Fruit fly (Drosophila melanogaster) whole organism, embryonic: Measurements from ENCODE around the gene wrm2.

ENCODE experiments used
- Blimp-1 ChIP-seq: fragments of 200-800 bp; sonication (Bioruptor generic); optimal IDR thresholded peaks from 3 replicates; lab custom pipeline; 2018; ENCODE audit warnings: missing biosample characterization, missing genetic modification characterization, mild to moderate bottlenecking, moderate library complexity, missing genetic modification reagents
- CG10274 ChIP-seq: fragments of 200-800 bp; sonication (Bioruptor generic); optimal IDR thresholded peaks from 3 replicates; lab custom pipeline; 2017; ENCODE audit warnings: missing biosample characterization, mild to moderate bottlenecking, missing genetic modification characterization
- CG10543 ChIP-seq: fragments of 200-800 bp; sonication (Bioruptor generic); optimal IDR thresholded peaks from 3 replicates; lab custom pipeline; 2017; ENCODE audit warnings: missing biosample characterization, mild to moderate bottlenecking, missing genetic modification characterization, moderate library complexity
- CG11247 ChIP-seq: fragments of 200-800 bp; sonication (Bioruptor generic); IDR thresholded peaks from 2 replicates; pipeline ENCODE4 v1.3.6; 2022; ENCODE audit warnings: missing biosample characterization, missing genetic modification characterization
- CG1233 ChIP-seq: fragments of 200-800 bp; sonication (Bioruptor generic); optimal IDR thresholded peaks from 4 replicates; lab custom pipeline; 2018; ENCODE audit warnings: missing biosample characterization, mild to moderate bottlenecking, missing genetic modification characterization
- CG12659 ChIP-seq: fragments of 200-800 bp; sonication (Bioruptor generic); optimal IDR thresholded peaks from 3 replicates; lab custom pipeline; 2017; ENCODE audit warnings: mild to moderate bottlenecking, missing biosample characterization, missing genetic modification reagents, missing genetic modification characterization
- CG12744 ChIP-seq: fragments of 200-800 bp; sonication (Bioruptor generic); optimal IDR thresholded peaks from 2 replicates; lab custom pipeline; 2016; ENCODE audit warnings: missing biosample characterization, missing genetic modification characterization
- CG14014 ChIP-seq: fragments of 200-800 bp; sonication (Bioruptor generic); IDR thresholded peaks from 2 replicates; pipeline ENCODE4 v1.3.6; 2022; ENCODE audit warnings: missing biosample characterization, missing genetic modification characterization
- CG15269 ChIP-seq: fragments of 200-800 bp; sonication (Bioruptor generic); optimal IDR thresholded peaks from 2 replicates; lab custom pipeline; 2018; ENCODE audit warnings: missing biosample characterization, mild to moderate bottlenecking, missing genetic modification characterization, moderate library complexity
- CG16813 ChIP-seq: fragments of 200-800 bp; sonication (Bioruptor generic); IDR thresholded peaks from 3 replicates; pipeline ENCODE4 v1.3.6; 2022; ENCODE audit warnings: missing biosample characterization, missing genetic modification characterization; ENCODE audit not compliant: partially characterized antibody
- CG17385 ChIP-seq: fragments of 200-800 bp; sonication (Bioruptor generic); optimal IDR thresholded peaks from 3 replicates; lab custom pipeline; 2018; ENCODE audit warnings: missing biosample characterization, mild to moderate bottlenecking, missing genetic modification characterization
- CG17802 ChIP-seq: fragments of 200-800 bp; sonication (Bioruptor generic); optimal IDR thresholded peaks from 2 replicates; lab custom pipeline; 2018; ENCODE audit warnings: missing biosample characterization, mild to moderate bottlenecking, missing genetic modification characterization, moderate library complexity
- CG18476 ChIP-seq: fragments of 200-800 bp; sonication (Bioruptor generic); optimal IDR thresholded peaks from 2 replicates; lab custom pipeline; 2016; ENCODE audit warnings: missing biosample characterization, mild to moderate bottlenecking, missing genetic modification characterization
- CG31441 ChIP-seq: fragments of 200-800 bp; sonication (Bioruptor generic); IDR thresholded peaks from 2 replicates; pipeline ENCODE4 v1.3.6; 2022; ENCODE audit warnings: missing biosample characterization, missing genetic modification characterization
- CG34376 ChIP-seq: fragments of 200-800 bp; sonication (Bioruptor generic); optimal IDR thresholded peaks from 2 replicates; lab custom pipeline; 2018; ENCODE audit warnings: missing biosample characterization, mild to moderate bottlenecking, missing genetic modification characterization
- CG3838 ChIP-seq: fragments of 200-800 bp; sonication (Bioruptor generic); optimal IDR thresholded peaks from 3 replicates; lab custom pipeline; 2016; ENCODE audit warnings: missing biosample characterization, missing genetic modification characterization
- CG6683 ChIP-seq: fragments of 200-800 bp; sonication (Bioruptor generic); optimal IDR thresholded peaks from 2 replicates; lab custom pipeline; 2017; ENCODE audit warnings: missing biosample characterization, mild to moderate bottlenecking, missing genetic modification characterization, missing genetic modification reagents
- CG6689 ChIP-seq: fragments of 200-800 bp; sonication (Bioruptor generic); IDR thresholded peaks from 2 replicates; pipeline ENCODE4 v1.3.6; 2022; ENCODE audit warnings: missing biosample characterization, missing genetic modification characterization
- CG7745 ChIP-seq: fragments of 200-800 bp; sonication (Bioruptor generic); optimal IDR thresholded peaks from 2 replicates; lab custom pipeline; 2018; ENCODE audit warnings: missing biosample characterization, mild to moderate bottlenecking, missing genetic modification characterization, moderate library complexity
- CHES-1-like ChIP-seq: fragments of 200-800 bp; sonication (Bioruptor generic); optimal IDR thresholded peaks from 2 replicates; lab custom pipeline; 2016; ENCODE audit warnings: missing biosample characterization, missing genetic modification characterization
- Chrac-16 ChIP-seq: fragments of 200-800 bp; sonication (Bioruptor generic); optimal IDR thresholded peaks from 3 replicates; lab custom pipeline; 2016; ENCODE audit warnings: missing biosample characterization, missing genetic modification characterization
- Dip3 ChIP-seq: fragments of 200-800 bp; sonication (Bioruptor generic); optimal IDR thresholded peaks from 3 replicates; lab custom pipeline; 2016; ENCODE audit warnings: missing biosample characterization, missing genetic modification characterization
- Dll ChIP-seq: fragments of 200-800 bp; sonication (Bioruptor generic); IDR thresholded peaks from 4 replicates; pipeline ENCODE4 v1.3.6; 2022; ENCODE audit warnings: missing biosample characterization, missing genetic modification characterization; ENCODE audit not compliant: partially characterized antibody
- ERR ChIP-seq: fragments of 200-800 bp; sonication (Bioruptor generic); optimal IDR thresholded peaks from 2 replicates; lab custom pipeline; 2016; ENCODE audit warnings: missing biosample characterization, missing genetic modification characterization
- Ets97D ChIP-seq: fragments of 200-800 bp; sonication (Bioruptor generic); optimal IDR thresholded peaks from 3 replicates; lab custom pipeline; 2016; ENCODE audit warnings: missing biosample characterization, missing genetic modification characterization
- GATAe ChIP-seq: fragments of 200-800 bp; sonication (Bioruptor generic); conservative IDR thresholded peaks from 2 replicates; pipeline ENCODE4 v1.3.6; 2022; ENCODE audit warnings: missing biosample characterization, missing genetic modification characterization
- Gsc ChIP-seq: fragments of 200-800 bp; sonication (Bioruptor generic); IDR thresholded peaks from 2 replicates; pipeline ENCODE4 v1.3.6; 2022; ENCODE audit warnings: missing biosample characterization, missing genetic modification characterization
- HmgD ChIP-seq: fragments of 200-800 bp; sonication (Bioruptor generic); optimal IDR thresholded peaks from 3 replicates; lab custom pipeline; 2016; ENCODE audit warnings: missing biosample characterization, missing genetic modification characterization
- Hr39 ChIP-seq: fragments of >200 bp; optimal IDR thresholded peaks from 2 replicates; lab custom pipeline; 2017
- NK7.1 ChIP-seq: fragments of 200-800 bp; sonication (Bioruptor generic); optimal IDR thresholded peaks from 3 replicates; lab custom pipeline; 2016; ENCODE audit warnings: missing biosample characterization, missing genetic modification characterization
- Sox100B ChIP-seq: fragments of 200-800 bp; sonication (Bioruptor generic); optimal IDR thresholded peaks from 3 replicates; lab custom pipeline; 2018; ENCODE audit warnings: missing biosample characterization, mild to moderate bottlenecking, missing genetic modification characterization
- Stat92E ChIP-seq, 3 experiments: fragments of >200 bp in 2 of 3; fragments of 200-800 bp in 1 of 3; sonication (Bioruptor generic) in 1 of 3; optimal IDR thresholded peaks; 2 replicates each; lab custom pipeline; 2017 to 2019; ENCODE audit warnings: missing biosample characterization in 3 of 3, missing genetic modification characterization in 3 of 3, mild to moderate bottlenecking in 1 of 3, moderate library complexity in 1 of 3
- Xrp1 ChIP-seq: fragments of 200-800 bp; sonication (Bioruptor generic); IDR thresholded peaks from 2 replicates; pipeline ENCODE4 v1.3.6; 2022; ENCODE audit warnings: missing biosample characterization, missing genetic modification characterization
- cad ChIP-seq: fragments of >200 bp; optimal IDR thresholded peaks from 2 replicates; lab custom pipeline; 2017; ENCODE audit warnings: missing biosample characterization, missing genetic modification characterization
- cato ChIP-seq: fragments of 200-800 bp; sonication (Bioruptor generic); optimal IDR thresholded peaks from 2 replicates; lab custom pipeline; 2016; ENCODE audit warnings: missing biosample characterization, missing genetic modification characterization, borderline replicate concordance
- eve ChIP-seq, 2 experiments: fragments of >200 bp; optimal IDR thresholded peaks; 2 replicates each; lab custom pipeline; 2017; ENCODE audit warnings: missing biosample characterization in 2 of 2, missing genetic modification characterization in 2 of 2
- eyg ChIP-seq: fragments of 200-800 bp; sonication (Bioruptor generic); optimal IDR thresholded peaks from 3 replicates; lab custom pipeline; 2016; ENCODE audit warnings: missing biosample characterization, missing genetic modification characterization
- inv ChIP-seq: fragments of 200-800 bp; sonication (Bioruptor generic); IDR thresholded peaks from 2 replicates; pipeline ENCODE4 v1.3.6; 2022; ENCODE audit warnings: missing biosample characterization, missing genetic modification characterization; ENCODE audit not compliant: partially characterized antibody
- lov ChIP-seq, 2 experiments: fragments of 200-800 bp in 1 of 2; fragments of >200 bp in 1 of 2; sonication (Bioruptor generic) in 1 of 2; IDR thresholded peaks in 1 of 2; optimal IDR thresholded peaks in 1 of 2; 2 replicates in 1 of 2; 3 replicates in 1 of 2; pipeline versions ENCODE4 v1.3.6 to Lab custom; 2017 to 2022; ENCODE audit warnings: missing biosample characterization in 1 of 2, missing genetic modification characterization in 1 of 2
- odd ChIP-seq: fragments of 200-800 bp; sonication (Bioruptor generic); optimal IDR thresholded peaks from 2 replicates; lab custom pipeline; 2017; ENCODE audit warnings: missing biosample characterization, mild to moderate bottlenecking, missing genetic modification characterization
- p53 ChIP-seq: fragments of 200-800 bp; sonication (Bioruptor generic); optimal IDR thresholded peaks from 2 replicates; lab custom pipeline; 2016; ENCODE audit warnings: missing biosample characterization, missing genetic modification characterization
- pros ChIP-seq: fragments of 200-800 bp; sonication (Bioruptor generic); optimal IDR thresholded peaks from 3 replicates; lab custom pipeline; 2019; ENCODE audit warnings: missing biosample characterization, mild to moderate bottlenecking, missing genetic modification characterization, moderate library complexity
- pzg ChIP-seq: fragments of 200-800 bp; sonication (Bioruptor generic); optimal IDR thresholded peaks from 3 replicates; lab custom pipeline; 2018; ENCODE audit warnings: missing biosample characterization, mild to moderate bottlenecking, missing genetic modification characterization, moderate library complexity
- schlank ChIP-seq: fragments of 200-800 bp; sonication (Bioruptor generic); optimal IDR thresholded peaks from 2 replicates; lab custom pipeline; 2018; ENCODE audit warnings: missing biosample characterization, mild to moderate bottlenecking, missing genetic modification characterization
- stc ChIP-seq: fragments of 200-800 bp; sonication (Bioruptor generic); IDR thresholded peaks from 2 replicates; pipeline ENCODE4 v1.3.6; 2022; ENCODE audit warnings: missing biosample characterization, missing genetic modification characterization
- tll ChIP-seq, 2 experiments: fragments of 200-800 bp in 1 of 2; fragments of >200 bp in 1 of 2; sonication (Bioruptor generic) in 1 of 2; optimal IDR thresholded peaks; 2 replicates each; lab custom pipeline; 2017 to 2019; ENCODE audit warnings: missing biosample characterization in 2 of 2, missing genetic modification characterization in 2 of 2, mild to moderate bottlenecking in 1 of 2, moderate library complexity in 1 of 2
- tx ChIP-seq: fragments of 200-800 bp; sonication (Bioruptor generic); optimal IDR thresholded peaks from 2 replicates; lab custom pipeline; 2016; ENCODE audit warnings: missing biosample characterization, missing genetic modification characterization
- vnd ChIP-seq: fragments of 200-800 bp; sonication (Bioruptor generic); IDR thresholded peaks from 3 replicates; pipeline ENCODE4 v1.3.6; 2022; ENCODE audit warnings: missing biosample characterization, missing genetic modification characterization; ENCODE audit not compliant: partially characterized antibody

The wrm2 gene

DNA sequence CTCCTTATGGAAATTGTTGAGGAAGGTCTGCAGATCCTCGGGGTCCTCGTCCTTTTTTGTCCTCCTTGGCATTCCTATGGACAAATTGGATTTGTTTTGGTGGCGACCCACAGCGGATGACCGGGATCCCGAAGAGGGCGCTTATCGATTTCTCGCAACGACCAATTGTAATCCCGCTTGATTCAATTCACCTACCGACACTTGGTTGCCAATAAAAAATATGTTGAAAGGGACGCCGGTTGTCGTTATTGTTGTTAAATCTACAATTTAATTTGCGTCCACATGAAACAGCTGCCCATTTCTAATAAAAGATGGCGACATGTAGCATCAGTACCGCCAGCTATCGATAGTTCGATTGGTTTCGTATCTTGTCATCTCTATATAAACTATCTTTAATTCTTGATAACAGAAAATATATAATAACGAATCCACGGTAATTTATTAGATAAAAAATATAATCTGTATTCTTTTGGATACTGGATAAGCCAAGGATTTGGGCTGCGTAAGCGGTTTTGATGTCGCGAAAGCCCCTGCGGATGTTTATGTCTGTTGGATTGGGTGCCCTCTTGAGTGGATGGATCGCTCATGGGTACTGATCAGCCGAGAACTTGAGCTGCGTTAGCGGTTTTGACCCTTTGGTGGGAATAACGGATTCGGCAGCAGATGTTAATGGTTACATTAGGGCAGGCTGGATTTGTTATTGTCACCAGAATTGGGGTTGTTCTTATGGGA, 21.5 kb upstream of the wrm2 start, which contains the start of gene CTCF (continued):
- TF ChIP-seq CG6689 (GFP tag; lab: Robert Waterston, UW) = peak; percentile 33; the same call in 1 of the 2 replicates
- TF ChIP-seq tll (GFP tag; optimal IDR thresholded peaks at IDR 0.05; lab: Kevin White, UChicago) = no peak
- TF ChIP-seq CG16813 (GFP tag; lab: Robert Waterston, UW) = peak; percentile 77
- no peak for TF ChIP-seq CG12744
- TF ChIP-seq CG12659 (GFP tag; lab: Kevin White, UChicago) = peak; percentile 77
- TF ChIP-seq vnd = peak; percentile 65; the same call in 2 of the 3 replicates
- no peak for TF ChIP-seq cad (GFP tag; lab: Kevin White, UChicago)
- TF ChIP-seq lov (optimal IDR thresholded peaks at IDR 0.05; lab: Kevin White, UChicago) = no peak
- TF ChIP-seq lov (GFP tag; IDR thresholded peaks at IDR 0.05; lab: Robert Waterston, UW) = 0 out of 3 replicates have a peak, but pooled peaks have one; percentile 10
- peak; percentile 20 for TF ChIP-seq NK7.1 (GFP tag; lab: Kevin White, UChicago)
- peak; percentile 62 for TF ChIP-seq pzg (GFP tag; lab: Kevin White, UChicago)
- peak; percentile 55; the same call in 1 of the 2 replicates for TF ChIP-seq inv (GFP tag; lab: Robert Waterston, UW)
- TF ChIP-seq CHES-1-like (GFP tag; lab: Kevin White, UChicago) = peak; percentile 30
- no peak for TF ChIP-seq Blimp-1 (GFP tag; lab: Kevin White, UChicago)
- TF ChIP-seq Xrp1 (GFP tag; lab: Robert Waterston, UW) = peak; percentile 33
- no peak for TF ChIP-seq stc (GFP tag; lab: Robert Waterston, UW)
- TF ChIP-seq Chrac-16 (GFP tag; lab: Kevin White, UChicago) = peak; percentile 27
- peak; percentile 83 for TF ChIP-seq Dll (GFP tag; lab: Robert Waterston, UW)
- peak; percentile 40; the same call in 1 of the 2 replicates for TF ChIP-seq CG31441 (GFP tag; lab: Robert Waterston, UW)
- TF ChIP-seq GATAe (GFP tag; lab: Robert Waterston, UW) = peak; percentile 69
- no peak for TF ChIP-seq Dip3 (GFP tag; lab: Kevin White, UChicago)
- peak in 1 of 3 experiments; percentile 9 for TF ChIP-seq Stat92E (GFP tag; optimal IDR thresholded peaks at IDR 0.05; lab: Kevin White, UChicago)
- TF ChIP-seq CG15269 (tag; lab: Kevin White, UChicago) = peak; percentile 37
- TF ChIP-seq ERR (GFP tag; lab: Kevin White, UChicago) = no peak
- peak; percentile 12 for TF ChIP-seq pros
- TF ChIP-seq CG34376 (GFP tag; lab: Kevin White, UChicago) = peak; percentile 85
- no peak for TF ChIP-seq CG10543 (GFP tag; lab: Kevin White, UChicago)
- TF ChIP-seq HmgD = no peak
- TF ChIP-seq CG7745 (tag; lab: Kevin White, UChicago) = no peak
- TF ChIP-seq CG18476 (GFP tag; lab: Kevin White, UChicago) = no peak
- TF ChIP-seq CG11247 (GFP tag; lab: Robert Waterston, UW) = peak; percentile 45; the same call in 1 of the 2 replicates
- TF ChIP-seq Ets97D (GFP tag; lab: Kevin White, UChicago) = peak; percentile 70
- TF ChIP-seq odd (GFP tag; lab: Kevin White, UChicago) = no peak
- TF ChIP-seq Hr39 (lab: Kevin White, UChicago) = no peak
- TF ChIP-seq CG6683 (GFP tag; lab: Kevin White, UChicago) = no peak
- no peak for TF ChIP-seq tx (GFP tag; lab: Kevin White, UChicago)
- TF ChIP-seq CG14014 (GFP tag; lab: Robert Waterston, UW) = 0 out of 2 replicates have a peak, but pooled peaks have one; percentile 6
- no peak for TF ChIP-seq schlank (tag; lab: Kevin White, UChicago)
- TF ChIP-seq CG17385 (GFP tag; lab: Kevin White, UChicago) = peak; percentile 19
- TF ChIP-seq eve (GFP tag; optimal IDR thresholded peaks at IDR 0.05; lab: Kevin White, UChicago) = no peak
- TF ChIP-seq cato (GFP tag; lab: Kevin White, UChicago) = no peak
- TF ChIP-seq CG1233 (GFP tag; lab: Kevin White, UChicago) = peak; percentile 38
- TF ChIP-seq Gsc = no peak
- TF ChIP-seq p53 (GFP tag; lab: Kevin White, UChicago) = no peak
- TF ChIP-seq eyg (GFP tag; lab: Kevin White, UChicago) = no peak
- TF ChIP-seq CG17802 = no peak
- TF ChIP-seq Sox100B (GFP tag; lab: Kevin White, UChicago) = no peak
- no peak for TF ChIP-seq CG10274 (GFP tag; lab: Kevin White, UChicago)
- TF ChIP-seq CG3838 (GFP tag; lab: Kevin White, UChicago) = no peak
